Worm (Caenorhabditis elegans) whole organism, L4 larva: ENCODE data around the gene C44H9.6.

Source experiments
- F10B5.3 ChIP-seq: sonication (generic microtip); optimal IDR thresholded peaks from 2 replicates; lab custom pipeline; 2016; ENCODE audit warnings: mild to moderate bottlenecking, missing genetic modification characterization, missing compliant biosample characterization
- ama-1 ChIP-seq: fragments of 150-350 bp; optimal IDR thresholded peaks from 2 replicates; lab custom pipeline; 2014; ENCODE audit warnings: inconsistent platforms, mixed read lengths
- ceh-20 ChIP-seq: fragments of 200-800 bp; sonication (Bioruptor generic); IDR thresholded peaks from 2 replicates; pipeline ENCODE4 v1.3.6; 2022; ENCODE audit warnings: missing genetic modification reagents, missing genetic modification characterization, missing compliant biosample characterization
- fkh-10 ChIP-seq: fragments of 150-350 bp; optimal IDR thresholded peaks from 2 replicates; lab custom pipeline; 2014; ENCODE audit warnings: missing biosample characterization, missing genetic modification reagents, missing genetic modification characterization
- jun-1 ChIP-seq: fragments of 150-350 bp; optimal IDR thresholded peaks from 2 replicates; lab custom pipeline; 2014; ENCODE audit warnings: missing biosample characterization, missing genetic modification reagents, missing genetic modification characterization
- lir-3 ChIP-seq: sonication (generic microtip); optimal IDR thresholded peaks from 2 replicates; lab custom pipeline; 2016; ENCODE audit warnings: mild to moderate bottlenecking, missing genetic modification characterization, missing compliant biosample characterization
- nhr-10 ChIP-seq: fragments of 150-350 bp; optimal IDR thresholded peaks from 2 replicates; lab custom pipeline; 2014; ENCODE audit warnings: missing biosample characterization, missing genetic modification characterization
- nhr-11 ChIP-seq: fragments of 150-350 bp; optimal IDR thresholded peaks from 2 replicates; lab custom pipeline; 2014; ENCODE audit warnings: missing biosample characterization, missing genetic modification characterization
- nhr-41 ChIP-seq: fragments of 200-800 bp; sonication (Bioruptor generic); IDR thresholded peaks from 2 replicates; pipeline ENCODE4 v1.3.6; 2022; ENCODE audit warnings: missing genetic modification reagents, missing genetic modification characterization, missing compliant biosample characterization
- nhr-77 ChIP-seq: fragments of 150-350 bp; optimal IDR thresholded peaks from 2 replicates; lab custom pipeline; 2014; ENCODE audit warnings: missing biosample characterization, missing genetic modification characterization
- pqm-1 ChIP-seq: sonication (generic microtip); optimal IDR thresholded peaks from 2 replicates; lab custom pipeline; 2017; ENCODE audit warnings: missing biosample characterization, missing genetic modification characterization
- saeg-2 ChIP-seq: fragments of 200-800 bp; sonication (Bioruptor generic); IDR thresholded peaks from 2 replicates; pipeline ENCODE4 v1.3.6; 2022; ENCODE audit warnings: missing genetic modification reagents, missing genetic modification characterization, missing compliant biosample characterization
- snpc-4 ChIP-seq: fragments of 150-350 bp; optimal IDR thresholded peaks from 2 replicates; lab custom pipeline; 2014; ENCODE audit warnings: missing biosample characterization, missing genetic modification characterization
- zag-1 ChIP-seq: fragments of 150-350 bp; optimal IDR thresholded peaks from 2 replicates; lab custom pipeline; 2014; ENCODE audit warnings: missing biosample characterization, missing genetic modification characterization

ce11 chrV:12809876-12810275, 35.3 kb downstream of the C44H9.6 start, which contains the start of gene ZC443.1:
- TF ChIP-seq nhr-10 (tag; lab: Kevin White, UChicago) (no peak), zag-1 (tag; lab: Kevin White, UChicago) (no peak), snpc-4 (no peak), nhr-41 (GFP tag; lab: Robert Waterston, UW) (no peak), ceh-20 (GFP tag; lab: Robert Waterston, UW) (no peak), F10B5.3 (tag; lab: Kevin White, UChicago) (no peak), jun-1 (no peak), lir-3 (tag; lab: Kevin White, UChicago) (no peak), saeg-2 (GFP tag; lab: Robert Waterston, UW) (no peak), fkh-10 (GFP tag; lab: Kevin White, UChicago) (no peak), nhr-11 (tag; lab: Kevin White, UChicago) (no peak), nhr-77 (tag; lab: Kevin White, UChicago) (no peak), pqm-1 (tag; lab: Kevin White, UChicago) (no peak), ama-1 (lab: Kevin White, UChicago) (no peak)
